Worm (Caenorhabditis elegans) whole organism, L2 larva: ENCODE results near the gene twk-26.
A peak's percentile ranks its signal among the peaks of the same experiment; 100 is the strongest.

Source experiments
- C34F6.9 ChIP-seq: fragments of 150-350 bp; optimal IDR thresholded peaks from 2 replicates; lab custom pipeline; 2014; ENCODE audit warnings: missing biosample characterization, missing genetic modification characterization
- F13H6.1 ChIP-seq: sonication (generic microtip); optimal IDR thresholded peaks from 2 replicates; lab custom pipeline; 2016; ENCODE audit warnings: missing genetic modification characterization, missing compliant biosample characterization
- ZK546.5 ChIP-seq: sonication (generic microtip); optimal IDR thresholded peaks from 2 replicates; lab custom pipeline; 2017; ENCODE audit warnings: missing biosample characterization, missing genetic modification characterization
- aly-2 ChIP-seq: fragments of 150-350 bp; optimal IDR thresholded peaks from 2 replicates; lab custom pipeline; 2014; ENCODE audit warnings: missing biosample characterization, missing genetic modification characterization
- blmp-1 ChIP-seq: sonication (generic microtip); optimal IDR thresholded peaks from 2 replicates; lab custom pipeline; 2017; ENCODE audit warnings: missing genetic modification characterization, mild to moderate bottlenecking, missing compliant biosample characterization, antibody characterized with exemption, moderate library complexity; ENCODE audit not compliant: insufficient read depth
- ceh-16 ChIP-seq: fragments of 150-350 bp; optimal IDR thresholded peaks from 2 replicates; lab custom pipeline; 2014; ENCODE audit warnings: missing biosample characterization, missing genetic modification characterization
- ceh-82 ChIP-seq: fragments of 150-350 bp; optimal IDR thresholded peaks from 2 replicates; lab custom pipeline; 2014; ENCODE audit warnings: missing biosample characterization, missing genetic modification characterization
- crh-2 ChIP-seq: sonication (generic microtip); optimal IDR thresholded peaks from 2 replicates; lab custom pipeline; 2017; ENCODE audit warnings: missing biosample characterization, missing genetic modification characterization
- dmd-4 ChIP-seq: sonication (generic microtip); optimal IDR thresholded peaks from 2 replicates; lab custom pipeline; 2017; ENCODE audit warnings: missing biosample characterization, missing genetic modification characterization
- egl-27 ChIP-seq: sonication (generic microtip); optimal IDR thresholded peaks from 3 replicates; lab custom pipeline; 2017; ENCODE audit warnings: missing biosample characterization, missing genetic modification reagents, missing genetic modification characterization
- elt-1 ChIP-seq: fragments of 150-350 bp; optimal IDR thresholded peaks from 2 replicates; lab custom pipeline; 2014; ENCODE audit warnings: missing biosample characterization, missing genetic modification characterization
- elt-3 ChIP-seq: sonication (generic microtip); optimal IDR thresholded peaks from 2 replicates; lab custom pipeline; 2017; ENCODE audit warnings: missing biosample characterization, missing genetic modification characterization
- fos-1 ChIP-seq: fragments of 150-350 bp; optimal IDR thresholded peaks from 2 replicates; lab custom pipeline; 2014; ENCODE audit warnings: missing biosample characterization, missing genetic modification characterization
- gmeb-1 ChIP-seq: fragments of 150-350 bp; optimal IDR thresholded peaks from 2 replicates; lab custom pipeline; 2014; ENCODE audit warnings: missing biosample characterization, missing genetic modification characterization
- lin-11 ChIP-seq: fragments of 150-350 bp; sonication (generic microtip); optimal IDR thresholded peaks from 2 replicates; lab custom pipeline; 2014; ENCODE audit warnings: missing biosample characterization, missing genetic modification characterization, inconsistent platforms, mixed read lengths
- lsy-2 ChIP-seq, 2 experiments: fragments of 150-350 bp in 1 of 2; sonication (generic microtip) in 1 of 2; optimal IDR thresholded peaks; 2 replicates each; lab custom pipeline; 2014 to 2017; ENCODE audit warnings: missing biosample characterization in 2 of 2, missing genetic modification characterization in 2 of 2
- mab-5 ChIP-seq: fragments of 150-350 bp; optimal IDR thresholded peaks from 2 replicates; lab custom pipeline; 2014; ENCODE audit warnings: missing biosample characterization, missing genetic modification characterization
- mdl-1 ChIP-seq, 2 experiments: fragments of 150-350 bp in 1 of 2; sonication (generic microtip) in 1 of 2; optimal IDR thresholded peaks; 2 replicates each; lab custom pipeline; 2017; ENCODE audit warnings: missing biosample characterization in 2 of 2, missing genetic modification characterization in 2 of 2
- nhr-10 ChIP-seq: sonication (generic microtip); optimal IDR thresholded peaks from 2 replicates; lab custom pipeline; 2017; ENCODE audit warnings: missing biosample characterization, missing genetic modification characterization
- nhr-11 ChIP-seq: fragments of 150-350 bp; optimal IDR thresholded peaks from 2 replicates; lab custom pipeline; 2014; ENCODE audit warnings: missing biosample characterization, missing genetic modification characterization
- nhr-12 ChIP-seq: fragments of 150-350 bp; optimal IDR thresholded peaks from 2 replicates; lab custom pipeline; 2014; ENCODE audit warnings: missing biosample characterization, missing genetic modification characterization
- nhr-129 ChIP-seq: fragments of 150-350 bp; optimal IDR thresholded peaks from 2 replicates; lab custom pipeline; 2014; ENCODE audit warnings: missing biosample characterization, missing genetic modification characterization
- nhr-21 ChIP-seq: fragments of 150-350 bp; optimal IDR thresholded peaks from 2 replicates; lab custom pipeline; 2014; ENCODE audit warnings: missing biosample characterization, missing genetic modification characterization
- nhr-23 ChIP-seq: fragments of 150-350 bp; optimal IDR thresholded peaks from 2 replicates; lab custom pipeline; 2014; ENCODE audit warnings: missing biosample characterization, missing genetic modification reagents, missing genetic modification characterization
- nhr-6 ChIP-seq: fragments of 150-350 bp; optimal IDR thresholded peaks from 2 replicates; lab custom pipeline; 2014; ENCODE audit warnings: missing biosample characterization, missing genetic modification characterization
- nhr-77 ChIP-seq: fragments of 150-350 bp; optimal IDR thresholded peaks from 2 replicates; lab custom pipeline; 2014; ENCODE audit warnings: missing biosample characterization, missing genetic modification characterization
- peb-1 ChIP-seq: fragments of 150-350 bp; optimal IDR thresholded peaks from 2 replicates; lab custom pipeline; 2014; ENCODE audit warnings: missing biosample characterization, missing genetic modification characterization
- sma-3 ChIP-seq: sonication (generic microtip); optimal IDR thresholded peaks from 2 replicates; lab custom pipeline; 2016; ENCODE audit warnings: missing genetic modification reagents, missing genetic modification characterization, missing compliant biosample characterization
- sma-9 ChIP-seq, 2 experiments: fragments of 150-350 bp in 1 of 2; sonication (generic microtip) in 1 of 2; optimal IDR thresholded peaks; 2 replicates each; lab custom pipeline; 2014 to 2016; ENCODE audit warnings: missing genetic modification characterization in 2 of 2, mild to moderate bottlenecking in 1 of 2, missing biosample characterization in 1 of 2, missing compliant biosample characterization in 1 of 2, missing genetic modification reagents in 1 of 2, moderate library complexity in 1 of 2
- unc-39 ChIP-seq: fragments of 150-350 bp; optimal IDR thresholded peaks from 2 replicates; lab custom pipeline; 2014; ENCODE audit warnings: missing biosample characterization, missing genetic modification characterization
- unc-55 ChIP-seq: fragments of 150-350 bp; sonication (generic microtip); optimal IDR thresholded peaks from 3 replicates; lab custom pipeline; 2014; ENCODE audit warnings: missing biosample characterization, missing genetic modification reagents, missing genetic modification characterization
- unc-62 ChIP-seq: fragments of 150-350 bp; optimal IDR thresholded peaks from 2 replicates; lab custom pipeline; 2014; ENCODE audit warnings: missing biosample characterization, missing genetic modification reagents, missing genetic modification characterization
- zag-1 ChIP-seq: fragments of 150-350 bp; optimal IDR thresholded peaks from 2 replicates; lab custom pipeline; 2014; ENCODE audit warnings: missing biosample characterization, missing genetic modification characterization
- ztf-1 ChIP-seq: fragments of 200-800 bp; sonication (Bioruptor generic); conservative IDR thresholded peaks from 2 replicates; pipeline ENCODE4 v1.3.6; 2022; ENCODE audit warnings: missing genetic modification characterization, missing compliant biosample characterization
- ztf-11 ChIP-seq: sonication (generic microtip); optimal IDR thresholded peaks from 2 replicates; lab custom pipeline; 2017; ENCODE audit warnings: missing biosample characterization, missing genetic modification characterization
- ztf-4 ChIP-seq: fragments of 150-350 bp; optimal IDR thresholded peaks from 2 replicates; lab custom pipeline; 2014; ENCODE audit warnings: missing biosample characterization, missing genetic modification characterization

Gene twk-26

ce11 chrX:3054802-3055201 is at the start of gene twk-26:
Gene twk-26, minus strand, starts transcription at chrX:3054824.
- TF ChIP-seq sma-9 (GFP tag; optimal IDR thresholded peaks at IDR 0.05; lab: Kevin White, UChicago) (peak; percentile 43), sma-9 (tag; optimal IDR thresholded peaks at IDR 0.05; lab: Kevin White, UChicago) (no peak), nhr-12 (tag; lab: Kevin White, UChicago) (no peak), fos-1 (peak; percentile 37)

DNA sequence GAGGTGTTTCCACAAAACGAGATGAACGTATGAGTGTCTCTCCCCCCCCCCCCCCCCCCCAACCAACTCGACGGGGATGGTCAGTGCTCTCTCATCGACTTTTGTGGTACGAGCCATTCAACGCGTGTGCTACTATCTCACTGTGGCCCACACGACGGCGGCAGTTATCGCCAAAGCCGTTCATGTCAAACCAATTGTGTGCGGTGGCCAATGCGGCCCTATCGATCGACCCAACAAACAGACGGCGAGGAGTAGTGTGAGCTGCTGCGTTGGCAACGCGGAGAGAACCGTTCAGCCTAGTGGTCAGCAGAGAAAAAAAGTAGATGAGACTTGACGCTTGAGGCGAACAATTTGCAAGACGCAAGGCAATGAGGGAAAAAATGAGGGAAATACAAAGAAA is 48.2 kb upstream of the twk-26 start:
- TF ChIP-seq sma-9 (GFP tag; optimal IDR thresholded peaks at IDR 0.05; lab: Kevin White, UChicago), result no peak
- TF ChIP-seq sma-9 (tag; optimal IDR thresholded peaks at IDR 0.05; lab: Kevin White, UChicago), result no peak
- peak; percentile 31 for TF ChIP-seq C34F6.9
- TF ChIP-seq unc-39, result no peak
- TF ChIP-seq crh-2 (tag; lab: Kevin White, UChicago), result peak; percentile 52
- no peak for TF ChIP-seq ZK546.5
- TF ChIP-seq F13H6.1 (tag; lab: Kevin White, UChicago), result no peak
- TF ChIP-seq lsy-2 (tag; optimal IDR thresholded peaks at IDR 0.05; lab: Kevin White, UChicago), result peak in 1 of 2 experiments; percentile 17
- TF ChIP-seq fos-1, result peak; percentile 15
- peak; percentile 22 for TF ChIP-seq nhr-129 (tag; lab: Kevin White, UChicago)
- TF ChIP-seq lin-11 (tag; lab: Kevin White, UChicago), result peak; percentile 20
- TF ChIP-seq, all 48 proteins: peak for 6

ce11 chrX:3102165-3102564 is 47.5 kb upstream of the twk-26 start, which contains the start of gene ztf-13:
Gene ztf-13, minus strand, starts transcription at chrX:3102175.
- TF ChIP-seq sma-9 (GFP tag; optimal IDR thresholded peaks at IDR 0.05; lab: Kevin White, UChicago) (peak; percentile 52), sma-9 (tag; optimal IDR thresholded peaks at IDR 0.05; lab: Kevin White, UChicago) (no peak), peb-1 (no peak), blmp-1 (tag; lab: Kevin White, UChicago) (peak; percentile 44), nhr-10 (tag; lab: Kevin White, UChicago) (no peak), elt-3 (tag; lab: Kevin White, UChicago) (no peak), mdl-1 (tag; optimal IDR thresholded peaks at IDR 0.05; lab: Kevin White, UChicago) (no peak), unc-55 (GFP tag; lab: Kevin White, UChicago) (no peak), F13H6.1 (tag; lab: Kevin White, UChicago) (peak; percentile 22), nhr-77 (tag; lab: Kevin White, UChicago) (no peak), crh-2 (tag; lab: Kevin White, UChicago) (peak; percentile 40), gmeb-1 (tag; lab: Kevin White, UChicago) (peak; percentile 6), nhr-6 (no peak), aly-2 (tag; lab: Kevin White, UChicago) (no peak), nhr-21 (tag; lab: Kevin White, UChicago) (no peak), nhr-129 (tag; lab: Kevin White, UChicago) (peak; percentile 18), ztf-1 (GFP tag; lab: Robert Waterston, UW) (no peak), mab-5 (tag; lab: Kevin White, UChicago) (no peak), elt-1 (no peak), nhr-23 (tag; lab: Kevin White, UChicago) (no peak), unc-62 (GFP tag; lab: Kevin White, UChicago) (no peak), lsy-2 (tag; optimal IDR thresholded peaks at IDR 0.05; lab: Kevin White, UChicago) (peak in 1 of 2 experiments; percentile 41), ztf-4 (tag; lab: Kevin White, UChicago) (no peak), dmd-4 (tag; lab: Kevin White, UChicago) (no peak), unc-39 (no peak), zag-1 (tag; lab: Kevin White, UChicago) (no peak), egl-27 (tag; lab: Kevin White, UChicago) (peak; percentile 52), nhr-12 (tag; lab: Kevin White, UChicago) (no peak), C34F6.9 (peak; percentile 27), fos-1 (peak; percentile 57), nhr-11 (no peak), ztf-11 (tag; lab: Kevin White, UChicago) (no peak), ceh-16 (tag; lab: Kevin White, UChicago) (no peak)

ce11 chrX:3101562-3101961 is 46.9 kb upstream of the twk-26 start:
- TF ChIP-seq C34F6.9 (peak; percentile 22), ztf-4 (tag; lab: Kevin White, UChicago) (no peak), sma-3 (GFP tag; lab: Kevin White, UChicago) (no peak), lin-11 (tag; lab: Kevin White, UChicago) (no peak), nhr-23 (tag; lab: Kevin White, UChicago) (no peak), fos-1 (peak; percentile 48), nhr-129 (tag; lab: Kevin White, UChicago) (peak; percentile 16), ceh-82 (tag; lab: Kevin White, UChicago) (no peak), dmd-4 (tag; lab: Kevin White, UChicago) (no peak), zag-1 (tag; lab: Kevin White, UChicago) (no peak)
